Fruit fly (Drosophila melanogaster) whole organism, adult: Measurements from ENCODE around the gene CG34180.

Source experiments
- CG11617 ChIP-seq: fragments of 200-800 bp; sonication (Bioruptor generic); optimal IDR thresholded peaks from 2 replicates; lab custom pipeline; 2017; ENCODE audit warnings: mild to moderate bottlenecking, missing biosample characterization, missing genetic modification reagents, missing genetic modification characterization
- CG12768 ChIP-seq: fragments of 200-800 bp; sonication (Bioruptor generic); optimal IDR thresholded peaks from 2 replicates; lab custom pipeline; 2017; ENCODE audit warnings: missing biosample characterization, missing genetic modification characterization, mild to moderate bottlenecking, moderate library complexity, missing genetic modification reagents
- CG14711 ChIP-seq: fragments of 200-800 bp; sonication (Bioruptor generic); optimal IDR thresholded peaks from 2 replicates; lab custom pipeline; 2018; ENCODE audit warnings: missing biosample characterization, mild to moderate bottlenecking, missing genetic modification characterization, moderate library complexity
- CG1620 ChIP-seq: fragments of 200-800 bp; sonication (Bioruptor generic); optimal IDR thresholded peaks from 2 replicates; lab custom pipeline; 2016; ENCODE audit warnings: missing biosample characterization, missing genetic modification characterization
- CG33017 ChIP-seq: fragments of 200-800 bp; sonication (Bioruptor generic); optimal IDR thresholded peaks from 2 replicates; lab custom pipeline; 2018; ENCODE audit warnings: missing biosample characterization, mild to moderate bottlenecking, missing genetic modification characterization, moderate library complexity
- CG5204 ChIP-seq: fragments of 200-800 bp; sonication (Bioruptor generic); optimal IDR thresholded peaks from 2 replicates; lab custom pipeline; 2016; ENCODE audit warnings: missing biosample characterization, missing genetic modification characterization
- CG7045 ChIP-seq: fragments of 200-800 bp; sonication (Bioruptor generic); optimal IDR thresholded peaks from 2 replicates; lab custom pipeline; 2017; ENCODE audit warnings: missing biosample characterization, mild to moderate bottlenecking, missing genetic modification characterization
- CG7101 ChIP-seq: fragments of 200-800 bp; sonication (Bioruptor generic); optimal IDR thresholded peaks from 2 replicates; lab custom pipeline; 2018; ENCODE audit warnings: missing biosample characterization, mild to moderate bottlenecking, missing genetic modification characterization, moderate library complexity
- Clk ChIP-seq: fragments of 200-800 bp; sonication (Bioruptor generic); optimal IDR thresholded peaks from 2 replicates; lab custom pipeline; 2017; ENCODE audit warnings: missing biosample characterization, missing genetic modification characterization
- Crg-1 ChIP-seq: fragments of 200-800 bp; sonication (Bioruptor generic); optimal IDR thresholded peaks from 2 replicates; lab custom pipeline; 2016; ENCODE audit warnings: missing biosample characterization, missing genetic modification characterization
- Hr96 ChIP-seq: fragments of 200-800 bp; sonication (Bioruptor generic); optimal IDR thresholded peaks from 2 replicates; lab custom pipeline; 2016; ENCODE audit warnings: missing biosample characterization, missing genetic modification characterization
- Mnt ChIP-seq: fragments of 200-800 bp; sonication (Bioruptor generic); optimal IDR thresholded peaks from 2 replicates; lab custom pipeline; 2016; ENCODE audit warnings: missing biosample characterization, mild to moderate bottlenecking, missing genetic modification characterization
- bab1 ChIP-seq: fragments of 200-800 bp; sonication (Bioruptor generic); optimal IDR thresholded peaks from 3 replicates; lab custom pipeline; 2019; ENCODE audit warnings: missing biosample characterization, mild to moderate bottlenecking, missing genetic modification characterization, moderate library complexity
- cic ChIP-seq: fragments of 200-800 bp; sonication (Bioruptor generic); optimal IDR thresholded peaks from 2 replicates; lab custom pipeline; 2017; ENCODE audit warnings: missing biosample characterization, mild to moderate bottlenecking, missing genetic modification characterization, moderate library complexity
- cnc ChIP-seq, 2 experiments: fragments of >200 bp; optimal IDR thresholded peaks; 2 replicates each; lab custom pipeline; 2017
- kay ChIP-seq: fragments of 200-800 bp; sonication (Bioruptor generic); peaks from one replicate; lab custom pipeline; 2016; ENCODE audit warnings: missing biosample characterization, missing genetic modification characterization, borderline replicate concordance
- ovo ChIP-seq: fragments of 200-800 bp; sonication (Bioruptor generic); optimal IDR thresholded peaks from 2 replicates; lab custom pipeline; 2016; ENCODE audit warnings: missing biosample characterization, missing genetic modification characterization
- pad ChIP-seq: fragments of 200-800 bp; sonication (Bioruptor generic); optimal IDR thresholded peaks from 3 replicates; lab custom pipeline; 2017; ENCODE audit warnings: missing biosample characterization, missing genetic modification characterization, mild to moderate bottlenecking, moderate library complexity, missing genetic modification reagents
- tj ChIP-seq: fragments of 200-800 bp; sonication (Bioruptor generic); optimal IDR thresholded peaks from 3 replicates; lab custom pipeline; 2017; ENCODE audit warnings: missing biosample characterization, mild to moderate bottlenecking, missing genetic modification characterization, moderate library complexity
- toe ChIP-seq: fragments of 200-800 bp; sonication (Bioruptor generic); optimal IDR thresholded peaks from 2 replicates; lab custom pipeline; 2016; ENCODE audit warnings: missing biosample characterization, missing genetic modification characterization

CG34180 gene

DNA sequence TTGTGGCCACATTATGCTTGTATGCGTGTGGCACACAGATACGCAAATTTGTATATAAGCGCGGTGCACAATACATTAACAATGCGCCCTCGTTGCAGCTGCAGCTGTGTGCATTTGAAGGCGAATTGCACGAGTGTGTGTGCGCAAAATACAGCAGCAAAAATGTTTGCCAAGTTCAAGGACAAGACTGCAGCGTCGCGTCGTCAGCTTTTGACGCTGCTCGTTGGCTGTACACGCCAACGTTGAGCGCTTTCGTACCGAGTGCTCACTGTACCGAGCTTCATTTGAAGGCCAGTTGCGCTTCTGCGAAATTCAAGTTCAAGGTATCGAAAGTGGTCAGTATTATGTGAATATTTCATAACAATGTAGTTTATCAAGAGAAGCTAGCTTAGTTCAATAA lies 26.5 kb downstream of the CG34180 start:
- no peak for TF ChIP-seq Mnt (GFP tag; lab: Kevin White, UChicago)
- peak; percentile 20 for TF ChIP-seq CG12768
- no peak for TF ChIP-seq cnc (optimal IDR thresholded peaks at IDR 0.05; lab: Kevin White, UChicago)
- TF ChIP-seq tj (GFP tag; lab: Kevin White, UChicago) = peak; percentile 29
- no peak for TF ChIP-seq ovo (GFP tag; lab: Kevin White, UChicago)
- peak; percentile 8 for TF ChIP-seq CG14711

DNA sequence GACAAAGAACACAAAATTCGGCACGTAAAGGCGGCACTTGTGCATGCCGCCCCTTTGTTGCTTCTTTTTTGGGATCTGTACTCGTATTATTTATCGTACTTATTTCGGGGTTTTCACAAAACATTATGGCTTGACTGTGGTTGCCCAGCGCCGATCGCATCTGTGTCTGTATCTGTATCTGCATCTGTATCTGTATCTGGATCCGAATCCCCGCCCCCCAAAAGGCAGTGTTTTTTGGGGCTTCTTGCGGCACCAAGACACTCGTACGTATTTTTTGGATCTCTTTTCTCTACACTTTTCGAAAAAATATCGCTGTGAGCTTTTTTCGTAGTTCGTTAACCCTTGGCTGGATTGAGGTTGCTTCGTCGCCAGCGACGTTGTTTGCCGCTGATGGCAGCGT lies 27.4 kb downstream of the CG34180 start:
- TF ChIP-seq CG5204 (GFP tag; lab: Kevin White, UChicago) = no peak

DNA sequence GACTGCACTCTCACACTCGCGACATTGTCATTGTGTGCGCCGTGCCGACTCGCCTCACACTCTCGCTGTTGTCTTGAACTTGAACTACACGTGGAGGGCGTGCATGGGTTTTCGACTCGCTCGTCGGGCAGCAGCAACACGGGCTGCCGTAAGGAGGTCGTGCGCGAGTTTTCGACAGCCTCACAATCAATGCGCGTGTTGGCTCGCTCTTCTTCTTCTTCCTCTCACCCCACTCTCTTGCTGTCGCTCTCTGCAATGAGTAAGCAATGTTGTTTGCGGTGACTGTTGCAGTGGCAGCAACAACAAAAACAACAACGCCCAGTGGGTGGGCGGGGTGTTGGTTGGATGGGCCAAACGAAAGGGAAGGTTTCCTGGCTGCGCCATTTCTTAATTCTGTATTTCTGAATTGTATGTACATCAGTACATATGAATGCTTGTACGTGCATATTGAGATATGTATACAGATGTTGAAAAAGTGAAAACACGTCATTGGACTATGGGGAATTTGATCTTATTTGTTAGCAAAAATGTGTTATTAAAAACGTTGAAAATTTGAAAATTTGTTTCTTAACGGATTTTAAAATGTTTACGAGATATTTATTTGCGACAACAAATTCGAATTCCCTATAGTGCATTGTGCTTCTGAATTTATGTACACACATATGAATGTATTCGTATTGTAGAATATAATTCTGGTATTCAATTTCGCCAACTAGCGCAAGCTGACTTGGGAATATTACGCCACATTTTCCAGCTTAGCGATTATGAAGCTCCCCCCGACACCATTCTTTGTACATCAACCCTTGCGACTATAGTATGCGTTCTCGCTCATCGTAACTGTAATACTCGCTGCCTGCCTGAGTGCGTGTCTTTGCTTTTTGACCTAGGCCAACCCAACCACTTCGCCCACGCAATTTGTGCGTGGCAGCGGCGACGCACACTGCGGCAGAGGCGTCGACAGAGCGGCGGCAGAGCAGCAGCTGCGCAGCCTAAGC lies 28.4 kb downstream of the CG34180 start:
- peak; percentile 88 for TF ChIP-seq CG12768
- peak; percentile 91 to 93 for TF ChIP-seq cnc (optimal IDR thresholded peaks at IDR 0.05; lab: Kevin White, UChicago)
- peak; percentile 79 for TF ChIP-seq bab1 (GFP tag; lab: Kevin White, UChicago)
- peak; percentile 99 for TF ChIP-seq Mnt (GFP tag; lab: Kevin White, UChicago)
- TF ChIP-seq Hr96 (GFP tag; lab: Kevin White, UChicago) = peak; percentile 52
- TF ChIP-seq kay (GFP tag; lab: Kevin White, UChicago) = peak; percentile 100
- no peak for TF ChIP-seq CG14711
- TF ChIP-seq Clk (GFP tag; lab: Kevin White, UChicago) = peak; percentile 47
- peak; percentile 48 for TF ChIP-seq CG33017
- peak; percentile 19 for TF ChIP-seq CG1620 (GFP tag; lab: Kevin White, UChicago)
- no peak for TF ChIP-seq CG5204 (GFP tag; lab: Kevin White, UChicago)
- TF ChIP-seq CG7045 = peak; percentile 47
- TF ChIP-seq ovo (GFP tag; lab: Kevin White, UChicago) = peak; percentile 63
- TF ChIP-seq Crg-1 (GFP tag; lab: Kevin White, UChicago) = peak; percentile 49
- TF ChIP-seq tj (GFP tag; lab: Kevin White, UChicago) = peak; percentile 85
- peak; percentile 66 for TF ChIP-seq CG7101
- peak; percentile 54 for TF ChIP-seq pad
- TF ChIP-seq cic (GFP tag; lab: Kevin White, UChicago) = peak; percentile 99
- TF ChIP-seq CG11617 (GFP tag; lab: Kevin White, UChicago) = peak; percentile 69
- no peak for TF ChIP-seq toe

- no peak for TF ChIP-seq tj (GFP tag; lab: Kevin White, UChicago)
- peak; percentile 99 for TF ChIP-seq cic (GFP tag; lab: Kevin White, UChicago)
- TF ChIP-seq Mnt (GFP tag; lab: Kevin White, UChicago) = no peak
These were observed 29.4 kb downstream of the CG34180 start for dm6 chr2L:6089604-6090198.

DNA sequence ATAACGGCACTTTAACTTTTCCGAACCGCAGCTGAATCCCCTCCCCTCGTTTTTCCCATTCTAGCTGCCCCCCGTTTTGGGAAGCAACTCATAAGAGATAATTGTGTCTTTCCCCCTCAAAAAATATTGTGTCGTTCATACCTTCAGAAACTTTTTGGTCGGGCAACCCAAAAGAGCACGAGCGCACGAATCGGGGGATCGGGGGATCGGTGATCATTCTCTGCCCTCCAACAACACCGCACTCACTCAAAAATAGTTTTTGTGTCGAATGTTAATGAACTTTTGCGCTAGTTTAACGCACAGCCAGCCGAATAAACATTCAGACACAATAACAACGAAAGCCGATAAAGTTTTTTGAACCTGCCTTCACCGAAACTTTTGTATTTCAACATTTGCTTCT lies 30.1 kb downstream of the CG34180 start:
- TF ChIP-seq ovo (GFP tag; lab: Kevin White, UChicago) = no peak
- no peak for TF ChIP-seq toe
- no peak for TF ChIP-seq CG11617 (GFP tag; lab: Kevin White, UChicago)
- no peak for TF ChIP-seq Hr96 (GFP tag; lab: Kevin White, UChicago)
- TF ChIP-seq CG14711 = no peak
- TF ChIP-seq cnc (optimal IDR thresholded peaks at IDR 0.05; lab: Kevin White, UChicago) = no peak
- TF ChIP-seq kay (GFP tag; lab: Kevin White, UChicago) = no peak
- TF ChIP-seq tj (GFP tag; lab: Kevin White, UChicago) = no peak
- TF ChIP-seq CG12768 = no peak
- no peak for TF ChIP-seq cic (GFP tag; lab: Kevin White, UChicago)
- TF ChIP-seq CG1620 (GFP tag; lab: Kevin White, UChicago) = no peak
- TF ChIP-seq Mnt (GFP tag; lab: Kevin White, UChicago) = no peak
- TF ChIP-seq CG5204 (GFP tag; lab: Kevin White, UChicago) = no peak
- TF ChIP-seq bab1 (GFP tag; lab: Kevin White, UChicago) = no peak

dm6 chr2L:6090786-6091716 lies 30.7 kb downstream of the CG34180 start, which contains the start of gene CG45075:
Gene CG45075 (plus strand): TSS chr2L:6091412.
- peak; percentile 88 for TF ChIP-seq kay (GFP tag; lab: Kevin White, UChicago)
- no peak for TF ChIP-seq CG7045
